Worm (Caenorhabditis elegans) whole organism, L2 larva: ENCODE data around the gene F32E10.9.

Experiments
- R02D3.7 ChIP-seq: fragments of 150-350 bp; optimal IDR thresholded peaks from 2 replicates; lab custom pipeline; 2014; ENCODE audit warnings: missing biosample characterization, missing genetic modification characterization
- alr-1 ChIP-seq: fragments of 150-350 bp; optimal IDR thresholded peaks from 2 replicates; lab custom pipeline; 2014; ENCODE audit warnings: missing biosample characterization, missing genetic modification characterization
- crh-2 ChIP-seq: sonication (generic microtip); optimal IDR thresholded peaks from 2 replicates; lab custom pipeline; 2017; ENCODE audit warnings: missing biosample characterization, missing genetic modification characterization
- egl-27 ChIP-seq: sonication (generic microtip); optimal IDR thresholded peaks from 3 replicates; lab custom pipeline; 2017; ENCODE audit warnings: missing biosample characterization, missing genetic modification reagents, missing genetic modification characterization
- gmeb-1 ChIP-seq: fragments of 150-350 bp; optimal IDR thresholded peaks from 2 replicates; lab custom pipeline; 2014; ENCODE audit warnings: missing biosample characterization, missing genetic modification characterization
- lin-39 ChIP-seq: fragments of 150-350 bp; optimal IDR thresholded peaks from 2 replicates; lab custom pipeline; 2014; ENCODE audit warnings: missing biosample characterization, missing genetic modification reagents, missing genetic modification characterization
- mab-5 ChIP-seq: fragments of 150-350 bp; optimal IDR thresholded peaks from 2 replicates; lab custom pipeline; 2014; ENCODE audit warnings: missing biosample characterization, missing genetic modification characterization
- mdl-1 ChIP-seq, 2 experiments: fragments of 150-350 bp in 1 of 2; sonication (generic microtip) in 1 of 2; optimal IDR thresholded peaks; 2 replicates each; lab custom pipeline; 2017; ENCODE audit warnings: missing biosample characterization in 2 of 2, missing genetic modification characterization in 2 of 2
- nhr-10 ChIP-seq: sonication (generic microtip); optimal IDR thresholded peaks from 2 replicates; lab custom pipeline; 2017; ENCODE audit warnings: missing biosample characterization, missing genetic modification characterization
- nhr-11 ChIP-seq: fragments of 150-350 bp; optimal IDR thresholded peaks from 2 replicates; lab custom pipeline; 2014; ENCODE audit warnings: missing biosample characterization, missing genetic modification characterization
- nhr-6 ChIP-seq: fragments of 150-350 bp; optimal IDR thresholded peaks from 2 replicates; lab custom pipeline; 2014; ENCODE audit warnings: missing biosample characterization, missing genetic modification characterization
- unc-62 ChIP-seq: fragments of 150-350 bp; optimal IDR thresholded peaks from 2 replicates; lab custom pipeline; 2014; ENCODE audit warnings: missing biosample characterization, missing genetic modification reagents, missing genetic modification characterization
- ztf-4 ChIP-seq: fragments of 150-350 bp; optimal IDR thresholded peaks from 2 replicates; lab custom pipeline; 2014; ENCODE audit warnings: missing biosample characterization, missing genetic modification characterization

DNA sequence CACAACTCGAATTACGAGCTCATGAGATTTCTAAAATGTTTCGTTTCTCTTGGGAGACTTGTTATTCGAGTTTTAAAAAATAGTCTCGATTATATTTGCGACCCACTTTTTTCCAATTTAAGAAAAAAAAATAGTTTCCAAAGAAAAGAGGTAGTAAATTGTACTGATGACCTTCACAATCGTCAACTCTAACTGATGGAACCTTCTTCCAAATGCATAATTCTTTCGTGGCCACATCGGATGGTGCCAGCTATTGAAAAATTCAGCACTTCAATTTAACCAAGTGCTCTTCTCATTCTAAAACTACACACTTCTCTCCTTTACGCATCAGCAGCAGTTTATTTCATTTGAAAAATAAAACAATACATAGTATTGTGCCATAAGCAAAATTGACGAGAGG, 20.1 kb downstream of the F32E10.9 start:
- no peak for TF ChIP-seq lin-39 (tag; lab: Kevin White, UChicago)
- TF ChIP-seq R02D3.7 (tag; lab: Kevin White, UChicago): no peak
- TF ChIP-seq nhr-10: no peak
- no peak for TF ChIP-seq mdl-1 (tag; optimal IDR thresholded peaks at IDR 0.05; lab: Kevin White, UChicago)
- TF ChIP-seq ztf-4 (tag; lab: Kevin White, UChicago): no peak
- no peak for TF ChIP-seq nhr-6 (tag; lab: Kevin White, UChicago)
- TF ChIP-seq nhr-11 (tag; lab: Kevin White, UChicago): no peak
- no peak for TF ChIP-seq egl-27
- TF ChIP-seq crh-2 (tag; lab: Kevin White, UChicago): no peak
- no peak for TF ChIP-seq unc-62 (GFP tag; lab: Kevin White, UChicago)
- no peak for TF ChIP-seq gmeb-1 (tag; lab: Kevin White, UChicago)
- TF ChIP-seq alr-1: no peak
- no peak for TF ChIP-seq mab-5 (tag; lab: Kevin White, UChicago)
